Worm (Caenorhabditis elegans): Measurements from ENCODE around the gene clec-177.
"Not testable (repeated sequence)": the region's sequence is repeated elsewhere in the genome, so short reads cannot be mapped to it uniquely, and the experiment has no call there.

Gene clec-177

DNA sequence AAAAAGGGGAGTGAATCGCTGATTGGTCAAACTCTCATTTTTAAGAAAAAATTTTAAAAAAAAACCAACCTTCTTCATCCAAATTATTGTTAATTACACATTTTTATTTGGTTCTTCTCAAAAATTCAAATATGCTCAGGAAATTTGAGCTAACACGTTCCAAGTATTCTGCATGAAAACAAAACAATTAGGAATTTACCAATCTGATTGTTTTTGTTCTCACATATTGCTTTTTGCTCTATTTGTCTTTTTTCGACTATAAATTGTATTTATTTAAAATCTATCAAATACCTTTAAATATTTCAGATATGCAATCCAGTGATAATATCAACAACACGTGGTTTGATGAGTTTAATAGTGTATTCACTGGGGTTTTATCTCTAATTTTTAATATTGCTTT lies 25.9 kb downstream of the clec-177 start, which contains the start of gene srm-1:
srm-1 (plus strand) TSS at position 301 of the 400 bp plus-strand sequence.
- TF ChIP-seq B0310.2 (tag; optimal IDR thresholded peaks at IDR 0.05): no peak
- no peak for TF ChIP-seq tra-4 (tag; optimal IDR thresholded peaks at IDR 0.05)
- no peak for TF ChIP-seq ama-1 (optimal IDR thresholded peaks at IDR 0.05)
- no peak for TF ChIP-seq ets-7 (tag; optimal IDR thresholded peaks at IDR 0.05)
- TF ChIP-seq ceh-36 (tag; optimal IDR thresholded peaks at IDR 0.05): no peak
- no peak for TF ChIP-seq pes-1 (GFP tag; IDR thresholded peaks at IDR 0.05)
- no peak for TF ChIP-seq aly-1 (tag; optimal IDR thresholded peaks at IDR 0.05)
- TF ChIP-seq hmg-4 (GFP tag; optimal IDR thresholded peaks at IDR 0.05): no peak
- no peak for TF ChIP-seq sea-1 (GFP tag; conservative IDR thresholded peaks at IDR 0.05)
- no peak for TF ChIP-seq hnd-1 (tag; optimal IDR thresholded peaks at IDR 0.05)
- no peak for TF ChIP-seq tbx-37 (GFP tag; conservative IDR thresholded peaks at IDR 0.05)
- no peak for TF ChIP-seq flt-1 (GFP tag; IDR thresholded peaks at IDR 0.05)
- no peak for TF ChIP-seq F13C5.2 (tag; optimal IDR thresholded peaks at IDR 0.05)

DNA sequence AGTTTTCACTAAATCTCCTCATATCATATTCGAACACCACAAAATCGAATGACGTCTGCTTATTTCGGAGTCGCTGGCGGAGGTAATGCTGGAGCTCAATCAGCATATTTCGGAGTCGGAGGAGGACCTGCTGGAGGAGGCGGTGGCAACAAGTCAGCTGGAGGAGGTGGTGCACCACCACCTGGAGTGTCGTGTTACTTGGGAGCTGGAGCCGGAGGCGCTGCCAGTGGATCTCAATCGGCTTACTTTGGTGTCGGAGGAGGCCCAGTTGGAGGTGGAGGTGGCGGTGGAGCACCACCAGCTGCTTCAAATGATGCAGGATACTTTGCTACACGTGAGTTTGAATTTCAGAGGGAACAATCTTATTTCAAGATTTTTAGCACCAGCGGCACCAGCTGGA lies 30.1 kb downstream of the clec-177 start, which contains the start of gene ssq-4:
ssq-4 (plus strand) TSS at position 19 of the 400 bp plus-strand sequence.
- not testable (repeated sequence) for TF ChIP-seq ceh-36 (tag; optimal IDR thresholded peaks at IDR 0.05); aly-1 (tag; optimal IDR thresholded peaks at IDR 0.05); tbx-37 (GFP tag; conservative IDR thresholded peaks at IDR 0.05)

ce11 chrIV:5017075-5017474 lies 30.7 kb downstream of the clec-177 start, which contains the start of gene T28H11.7:
TSS of gene T28H11.7 (minus strand) at chrIV:5017175.
- TF ChIP-seq ceh-36 (tag; optimal IDR thresholded peaks at IDR 0.05); scrt-1 (GFP tag; IDR thresholded peaks at IDR 0.05); tbx-37 (GFP tag; conservative IDR thresholded peaks at IDR 0.05): not testable (repeated sequence)

- TF ChIP-seq ets-7 (tag; optimal IDR thresholded peaks at IDR 0.05) (no peak), tbx-11 (GFP tag; IDR thresholded peaks at IDR 0.05) (no peak), ceh-13 (GFP tag; optimal IDR thresholded peaks at IDR 0.05) (no peak), scrt-1 (GFP tag; IDR thresholded peaks at IDR 0.05) (no peak), B0310.2 (tag; optimal IDR thresholded peaks at IDR 0.05) (no peak), aly-1 (tag; optimal IDR thresholded peaks at IDR 0.05) (no peak), ama-1 (optimal IDR thresholded peaks at IDR 0.05) (no peak), hmbx-1 (tag; optimal IDR thresholded peaks at IDR 0.05) (no peak), ceh-36 (tag; optimal IDR thresholded peaks at IDR 0.05) (no peak), tbx-37 (GFP tag; conservative IDR thresholded peaks at IDR 0.05) (no peak), flt-1 (GFP tag; IDR thresholded peaks at IDR 0.05) (no peak), pes-1 (GFP tag; IDR thresholded peaks at IDR 0.05) (no peak), sea-1 (GFP tag; conservative IDR thresholded peaks at IDR 0.05) (no peak), hmg-4 (GFP tag; optimal IDR thresholded peaks at IDR 0.05) (no peak), tra-4 (tag; optimal IDR thresholded peaks at IDR 0.05) (no peak), F13C5.2 (tag; optimal IDR thresholded peaks at IDR 0.05) (no peak)
These were observed 34.2 kb downstream of the clec-177 start, which contains the start of gene T28H11.8 for ce11 chrIV:5020533-5020932. TSS of gene T28H11.8 (minus strand) at chrIV:5020633.

DNA sequence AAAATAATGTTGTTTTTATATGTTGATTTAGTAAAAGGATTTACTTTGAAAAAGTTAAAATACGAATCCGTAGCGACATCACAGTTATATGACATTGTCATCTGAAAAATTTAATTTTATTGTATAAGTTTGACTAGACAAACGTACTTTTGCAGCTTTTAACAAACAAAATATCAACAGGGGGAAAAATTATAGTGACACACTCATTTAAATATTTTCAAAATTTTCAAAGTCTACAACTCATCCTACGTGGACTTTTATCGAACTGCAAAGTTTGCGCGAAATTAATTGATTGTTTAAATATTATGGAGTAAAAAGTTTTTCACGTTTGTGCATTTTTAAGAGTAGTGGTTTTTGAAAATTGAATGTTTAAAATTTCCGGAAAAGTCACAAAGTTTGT lies 39.3 kb downstream of the clec-177 start, which contains the start of gene C09B9.85:
C09B9.85 (minus strand) TSS at position 101 of the 400 bp plus-strand sequence.
- TF ChIP-seq B0310.2 (tag; optimal IDR thresholded peaks at IDR 0.05) (no peak), flt-1 (GFP tag; IDR thresholded peaks at IDR 0.05) (no peak), hmbx-1 (tag; optimal IDR thresholded peaks at IDR 0.05) (no peak), hmg-4 (GFP tag; optimal IDR thresholded peaks at IDR 0.05) (no peak), tbx-37 (GFP tag; conservative IDR thresholded peaks at IDR 0.05) (no peak), ceh-13 (GFP tag; optimal IDR thresholded peaks at IDR 0.05) (no peak), scrt-1 (GFP tag; IDR thresholded peaks at IDR 0.05) (no peak), ama-1 (optimal IDR thresholded peaks at IDR 0.05) (no peak), tra-4 (tag; optimal IDR thresholded peaks at IDR 0.05) (no peak), pes-1 (GFP tag; IDR thresholded peaks at IDR 0.05) (no peak), aly-1 (tag; optimal IDR thresholded peaks at IDR 0.05) (no peak), F13C5.2 (tag; optimal IDR thresholded peaks at IDR 0.05) (no peak), ets-7 (tag; optimal IDR thresholded peaks at IDR 0.05) (no peak), hnd-1 (tag; optimal IDR thresholded peaks at IDR 0.05) (no peak), sea-1 (GFP tag; conservative IDR thresholded peaks at IDR 0.05) (no peak), ceh-36 (tag; optimal IDR thresholded peaks at IDR 0.05) (no peak), tbx-11 (GFP tag; IDR thresholded peaks at IDR 0.05) (no peak)

DNA sequence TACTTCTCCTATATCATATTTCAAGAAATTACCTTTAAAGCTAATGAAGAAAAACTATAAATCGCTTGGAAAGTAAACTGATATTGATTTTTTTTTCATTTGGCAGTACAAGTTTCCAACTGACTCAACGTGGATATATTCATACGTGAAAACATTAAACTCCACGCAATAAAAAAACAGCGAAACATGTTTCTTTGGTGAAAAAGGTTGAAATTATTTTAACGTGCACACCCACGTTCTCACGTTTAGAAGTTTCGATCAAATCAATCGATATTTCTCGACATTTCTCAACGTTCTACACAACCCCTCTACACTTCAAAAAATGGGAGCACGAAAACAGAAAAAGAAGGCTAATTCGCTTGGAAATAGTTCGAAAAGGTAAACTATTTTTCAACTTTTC lies 42.6 kb downstream of the clec-177 start, which contains the start of the genes best-6 and C09B9.2:
best-6 (minus strand) TSS at position 101 of the 400 bp plus-strand sequence.
C09B9.2 (plus strand) TSS at position 314 of the 400 bp plus-strand sequence.
- TF ChIP-seq flt-1 (GFP tag; IDR thresholded peaks at IDR 0.05) (no peak), B0310.2 (tag; optimal IDR thresholded peaks at IDR 0.05) (no peak), tbx-37 (GFP tag; conservative IDR thresholded peaks at IDR 0.05) (no peak), pes-1 (GFP tag; IDR thresholded peaks at IDR 0.05) (no peak), hnd-1 (tag; optimal IDR thresholded peaks at IDR 0.05) (no peak), scrt-1 (GFP tag; IDR thresholded peaks at IDR 0.05) (no peak), tra-4 (tag; optimal IDR thresholded peaks at IDR 0.05) (no peak), sea-1 (GFP tag; conservative IDR thresholded peaks at IDR 0.05) (no peak), ets-7 (tag; optimal IDR thresholded peaks at IDR 0.05) (no peak), ama-1 (optimal IDR thresholded peaks at IDR 0.05) (no peak), ceh-36 (tag; optimal IDR thresholded peaks at IDR 0.05) (no peak), F13C5.2 (tag; optimal IDR thresholded peaks at IDR 0.05) (no peak), hmg-4 (GFP tag; optimal IDR thresholded peaks at IDR 0.05) (no peak), tbx-11 (GFP tag; IDR thresholded peaks at IDR 0.05) (no peak), aly-1 (tag; optimal IDR thresholded peaks at IDR 0.05) (no peak)

- TF ChIP-seq hmbx-1 (tag; optimal IDR thresholded peaks at IDR 0.05) (no peak), flt-1 (GFP tag; IDR thresholded peaks at IDR 0.05) (no peak), scrt-1 (GFP tag; IDR thresholded peaks at IDR 0.05) (no peak), ceh-13 (GFP tag; optimal IDR thresholded peaks at IDR 0.05) (no peak), ceh-36 (tag; optimal IDR thresholded peaks at IDR 0.05) (no peak), hmg-4 (GFP tag; optimal IDR thresholded peaks at IDR 0.05) (no peak), sea-1 (GFP tag; conservative IDR thresholded peaks at IDR 0.05) (no peak)
These were observed 45.0 kb downstream of the clec-177 start for ce11 chrIV:5031346-5031745.

All from whole organism, early embryonic.